Fruit fly (Drosophila melanogaster): ENCODE data around the gene Lip1.

Gene Lip1

DNA sequence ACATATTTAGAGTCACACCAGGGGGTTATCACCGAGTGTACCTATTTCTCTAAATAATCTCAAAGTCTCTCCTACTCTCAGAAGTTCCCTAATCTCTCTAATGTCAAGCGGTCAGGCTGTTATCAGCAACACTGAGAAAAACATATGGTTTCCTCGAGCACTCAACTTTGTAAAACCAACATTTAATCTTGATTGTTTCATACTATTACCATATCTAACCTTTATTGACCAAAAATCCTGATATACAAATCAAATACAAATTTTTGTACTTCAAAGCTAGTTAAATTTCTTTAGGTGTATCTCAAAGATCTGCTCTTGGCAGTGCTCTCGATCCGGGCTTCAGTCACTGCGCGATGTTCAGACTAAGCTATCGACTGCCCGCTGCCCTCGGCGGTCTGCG, 1.9 kb upstream of the Lip1 start, which contains the start of gene CG6415 (continued):
- TF ChIP-seq CG11504 (tag; optimal IDR thresholded peaks at IDR 0.05): peak; percentile 72
- TF ChIP-seq mam (GFP tag; optimal IDR thresholded peaks at IDR 0.05): peak; percentile 81
- peak; percentile 81 for TF ChIP-seq grau (tag; optimal IDR thresholded peaks at IDR 0.05)
- peak; percentile 30 for TF ChIP-seq odd (GFP tag; optimal IDR thresholded peaks at IDR 0.05)
- peak; percentile 48 for TF ChIP-seq CG18476 (GFP tag; optimal IDR thresholded peaks at IDR 0.05)
- no peak for TF ChIP-seq bowl (GFP tag; IDR thresholded peaks at IDR 0.05)
- TF ChIP-seq bigmax (GFP tag; optimal IDR thresholded peaks at IDR 0.05): no peak
- TF ChIP-seq CG10462 (GFP tag; optimal IDR thresholded peaks at IDR 0.05): peak; percentile 51
- no peak for TF ChIP-seq D19A (tag; optimal IDR thresholded peaks at IDR 0.05)
- TF ChIP-seq CG13424 (tag; optimal IDR thresholded peaks at IDR 0.05): peak; percentile 84
- no peak for TF ChIP-seq ac (GFP tag; optimal IDR thresholded peaks at IDR 0.05)
- TF ChIP-seq Nf-YB (GFP tag; optimal IDR thresholded peaks at IDR 0.05): peak; percentile 48
- peak; percentile 78 for TF ChIP-seq CG9727 (GFP tag; optimal IDR thresholded peaks at IDR 0.05)
- TF ChIP-seq CG8281 (tag; optimal IDR thresholded peaks at IDR 0.05): peak; percentile 58
- 0 out of 2 replicates have a peak, but pooled peaks have one; percentile 50 for TF ChIP-seq sens-2 (GFP tag; IDR thresholded peaks at IDR 0.05)
- peak; percentile 20 for TF ChIP-seq CG6254 (GFP tag; optimal IDR thresholded peaks at IDR 0.05)
- TF ChIP-seq kay (GFP tag; optimal IDR thresholded peaks at IDR 0.05): peak; percentile 11
- peak; percentile 44 for TF ChIP-seq CG6765 (GFP tag; optimal IDR thresholded peaks at IDR 0.05)
- peak; percentile 63 for TF ChIP-seq CG6272 (GFP tag; IDR thresholded peaks at IDR 0.05)
- TF ChIP-seq tio (GFP tag; optimal IDR thresholded peaks at IDR 0.05): peak; percentile 36
- TF ChIP-seq tx (GFP tag; optimal IDR thresholded peaks at IDR 0.05): peak; percentile 15
- peak; percentile 70 for TF ChIP-seq Sox102F (GFP tag; optimal IDR thresholded peaks at IDR 0.05)
- TF ChIP-seq phol (tag; optimal IDR thresholded peaks at IDR 0.05): peak; percentile 79
- peak; percentile 31 for TF ChIP-seq nau (GFP tag; optimal IDR thresholded peaks at IDR 0.05)
- TF ChIP-seq CG15696 (tag; optimal IDR thresholded peaks at IDR 0.05): peak; percentile 81
- TF ChIP-seq CG13624 (GFP tag; optimal IDR thresholded peaks at IDR 0.05): peak; percentile 70
- peak; percentile 76 for TF ChIP-seq CG8924 (tag; optimal IDR thresholded peaks at IDR 0.05)
- TF ChIP-seq ham (GFP tag; IDR thresholded peaks at IDR 0.05): no peak
- TF ChIP-seq CG17328 (GFP tag; IDR thresholded peaks at IDR 0.05): peak; percentile 75
- TF ChIP-seq sqz (GFP tag; optimal IDR thresholded peaks at IDR 0.05): peak; percentile 33
- no peak for TF ChIP-seq Dip2 (GFP tag; IDR thresholded peaks at IDR 0.05)
- peak; percentile 80 for TF ChIP-seq PHDP (tag; optimal IDR thresholded peaks at IDR 0.05)
- no peak for TF ChIP-seq Dll (GFP tag; IDR thresholded peaks at IDR 0.05; ENCODE audit: partially characterized antibody)
- TF ChIP-seq vnd (GFP tag; IDR thresholded peaks at IDR 0.05; ENCODE audit: partially characterized antibody): no peak
- TF ChIP-seq abd-A (tag; optimal IDR thresholded peaks at IDR 0.05): no peak
- peak; percentile 86 for TF ChIP-seq vvl (GFP tag; IDR thresholded peaks at IDR 0.05)
- TF ChIP-seq CG4707 (GFP tag; optimal IDR thresholded peaks at IDR 0.05): no peak
- TF ChIP-seq NFAT (GFP tag; IDR thresholded peaks at IDR 0.05): peak; percentile 39; the same call in 1 of the 2 replicates
- peak; percentile 53 for TF ChIP-seq CG10147 (GFP tag; optimal IDR thresholded peaks at IDR 0.05)
- TF ChIP-seq CG7556 (GFP tag; optimal IDR thresholded peaks at IDR 0.05): peak; percentile 70
- peak; percentile 75 for TF ChIP-seq ara (GFP tag; IDR thresholded peaks at IDR 0.05)
- TF ChIP-seq CG13123 (GFP tag; optimal IDR thresholded peaks at IDR 0.05): peak; percentile 8
- no peak for TF ChIP-seq Dp (GFP tag; optimal IDR thresholded peaks at IDR 0.05)
- peak; percentile 44 for TF ChIP-seq CG10274 (GFP tag; optimal IDR thresholded peaks at IDR 0.05)
- TF ChIP-seq HLH3B (GFP tag; IDR thresholded peaks at IDR 0.05): peak; percentile 70; the same call in 1 of the 2 replicates
- peak; percentile 76 for TF ChIP-seq CG9817 (tag; optimal IDR thresholded peaks at IDR 0.05)
- TF ChIP-seq Fer1 (GFP tag; optimal IDR thresholded peaks at IDR 0.05): no peak
- 0 out of 2 replicates have a peak, but pooled peaks have one; percentile 21 for TF ChIP-seq peb (GFP tag; IDR thresholded peaks at IDR 0.05)
- no peak for TF ChIP-seq CG4617 (GFP tag; optimal IDR thresholded peaks at IDR 0.05; ENCODE audit: borderline replicate concordance)
- TF ChIP-seq CG8290 (GFP tag; optimal IDR thresholded peaks at IDR 0.05): no peak
- peak in 1 of 2 experiments; percentile 80 for TF ChIP-seq CG8290 (tag; optimal IDR thresholded peaks at IDR 0.05)
